Worm (Caenorhabditis elegans) whole organism, L2 larva: Measurements from ENCODE around the gene fipr-5.

Experiments used
- ama-1 ChIP-seq: fragments of 150-350 bp; optimal IDR thresholded peaks from 2 replicates; lab custom pipeline; 2018; ENCODE audit warnings: inconsistent platforms
- elt-3 ChIP-seq: sonication (generic microtip); optimal IDR thresholded peaks from 2 replicates; lab custom pipeline; 2017; ENCODE audit warnings: missing biosample characterization, missing genetic modification characterization
- fos-1 ChIP-seq: fragments of 150-350 bp; optimal IDR thresholded peaks from 2 replicates; lab custom pipeline; 2014; ENCODE audit warnings: missing biosample characterization, missing genetic modification characterization
- lsy-2 ChIP-seq, 2 experiments: fragments of 150-350 bp in 1 of 2; sonication (generic microtip) in 1 of 2; optimal IDR thresholded peaks; 2 replicates each; lab custom pipeline; 2014 to 2017; ENCODE audit warnings: missing biosample characterization in 2 of 2, missing genetic modification characterization in 2 of 2
- mab-5 ChIP-seq: fragments of 150-350 bp; optimal IDR thresholded peaks from 2 replicates; lab custom pipeline; 2014; ENCODE audit warnings: missing biosample characterization, missing genetic modification characterization
- mbf-1 ChIP-seq: sonication (generic microtip); optimal IDR thresholded peaks from 2 replicates; lab custom pipeline; 2017; ENCODE audit warnings: missing biosample characterization, missing genetic modification characterization
- mdl-1 ChIP-seq, 2 experiments: fragments of 150-350 bp in 1 of 2; sonication (generic microtip) in 1 of 2; optimal IDR thresholded peaks; 2 replicates each; lab custom pipeline; 2017; ENCODE audit warnings: missing biosample characterization in 2 of 2, missing genetic modification characterization in 2 of 2
- nhr-237 ChIP-seq: fragments of 150-350 bp; optimal IDR thresholded peaks from 2 replicates; lab custom pipeline; 2014; ENCODE audit warnings: missing biosample characterization, missing genetic modification characterization
- skn-1 ChIP-seq: sonication (generic microtip); optimal IDR thresholded peaks from 2 replicates; lab custom pipeline; 2017; ENCODE audit warnings: missing biosample characterization, missing genetic modification characterization
- snpc-4 ChIP-seq: fragments of 150-350 bp; optimal IDR thresholded peaks from 2 replicates; lab custom pipeline; 2014; ENCODE audit warnings: missing biosample characterization, missing genetic modification characterization
- unc-62 ChIP-seq: fragments of 150-350 bp; optimal IDR thresholded peaks from 2 replicates; lab custom pipeline; 2014; ENCODE audit warnings: missing biosample characterization, missing genetic modification reagents, missing genetic modification characterization
- zag-1 ChIP-seq: fragments of 150-350 bp; optimal IDR thresholded peaks from 2 replicates; lab custom pipeline; 2014; ENCODE audit warnings: missing biosample characterization, missing genetic modification characterization
- ztf-11 ChIP-seq: sonication (generic microtip); optimal IDR thresholded peaks from 2 replicates; lab custom pipeline; 2017; ENCODE audit warnings: missing biosample characterization, missing genetic modification characterization
- ztf-4 ChIP-seq: fragments of 150-350 bp; optimal IDR thresholded peaks from 2 replicates; lab custom pipeline; 2014; ENCODE audit warnings: missing biosample characterization, missing genetic modification characterization

- TF ChIP-seq elt-3 (tag; lab: Kevin White, UChicago) (no peak), ama-1 (lab: Kevin White, UChicago) (no peak), ztf-4 (no peak), snpc-4 (tag; lab: Kevin White, UChicago) (no peak), lsy-2 (tag; optimal IDR thresholded peaks at IDR 0.05; lab: Kevin White, UChicago) (no peak), nhr-237 (tag; lab: Kevin White, UChicago) (no peak), skn-1 (tag; lab: Kevin White, UChicago) (no peak), unc-62 (GFP tag; lab: Kevin White, UChicago) (no peak), fos-1 (no peak), zag-1 (no peak), mbf-1 (tag; lab: Kevin White, UChicago) (no peak), mab-5 (tag; lab: Kevin White, UChicago) (no peak), mdl-1 (tag; optimal IDR thresholded peaks at IDR 0.05; lab: Kevin White, UChicago) (no peak), ztf-11 (tag; lab: Kevin White, UChicago) (no peak)
Observed at ce11 chrV:10248255-10248979, 27.2 kb upstream of the fipr-5 start, which contains the start of gene akt-1.
